Worm (Caenorhabditis elegans) whole organism, midembryonic: ENCODE data around the gene T25G12.13.

Source experiments
- T22C8.4 ChIP-seq: fragments of 200-800 bp; sonication (Bioruptor generic); IDR thresholded peaks from 2 replicates; pipeline ENCODE4 v1.3.6; 2022; ENCODE audit warnings: missing genetic modification characterization, missing compliant biosample characterization
- cog-1 ChIP-seq: sonication (generic microtip); optimal IDR thresholded peaks from 2 replicates; lab custom pipeline; 2016; ENCODE audit warnings: missing genetic modification characterization, missing compliant biosample characterization
- flt-1 ChIP-seq: fragments of 200-800 bp; sonication (Bioruptor generic); IDR thresholded peaks from 2 replicates; pipeline ENCODE4 v1.3.6; 2022; ENCODE audit warnings: missing genetic modification characterization, missing compliant biosample characterization
- klf-2 ChIP-seq: fragments of 200-800 bp; sonication (Bioruptor generic); conservative IDR thresholded peaks from 2 replicates; pipeline ENCODE4 v1.3.6; 2022; ENCODE audit warnings: missing genetic modification reagents, missing genetic modification characterization, missing compliant biosample characterization
- med-1 ChIP-seq: sonication (generic microtip); optimal IDR thresholded peaks from 2 replicates; lab custom pipeline; 2017; ENCODE audit warnings: missing genetic modification characterization, mild to moderate bottlenecking, missing compliant biosample characterization, antibody characterized with exemption, missing genetic modification reagents; ENCODE audit not compliant: insufficient read depth
- ref-1 ChIP-seq: fragments of 200-800 bp; sonication (Bioruptor generic); conservative IDR thresholded peaks from 2 replicates; pipeline ENCODE4 v1.3.6; 2022; ENCODE audit warnings: missing genetic modification reagents, missing genetic modification characterization, missing compliant biosample characterization
- tab-1 ChIP-seq: fragments of 200-800 bp; sonication (Bioruptor generic); IDR thresholded peaks from 2 replicates; pipeline ENCODE4 v1.3.6; 2022; ENCODE audit warnings: missing genetic modification characterization, missing compliant biosample characterization
- ztf-23 ChIP-seq: fragments of 200-800 bp; sonication (Bioruptor generic); IDR thresholded peaks from 2 replicates; pipeline ENCODE4 v1.3.6; 2022; ENCODE audit warnings: missing genetic modification reagents, missing genetic modification characterization, missing compliant biosample characterization
- ztf-29 ChIP-seq: fragments of 200-800 bp; sonication (Bioruptor generic); IDR thresholded peaks from 2 replicates; pipeline ENCODE4 v1.3.6; 2022; ENCODE audit warnings: missing genetic modification reagents, missing genetic modification characterization, missing compliant biosample characterization

Gene T25G12.13

ce11 chrX:17217050-17217813, 25.9 kb upstream of the T25G12.13 start, which contains the start of gene acdh-7:
Gene acdh-7 (minus strand): TSS chrX:17217105.
- no peak for TF ChIP-seq flt-1 (GFP tag; lab: Robert Waterston, UW)
- TF ChIP-seq klf-2 (GFP tag; lab: Robert Waterston, UW): no peak
- no peak for TF ChIP-seq tab-1 (GFP tag; lab: Robert Waterston, UW)
- TF ChIP-seq cog-1 (tag; lab: Kevin White, UChicago): no peak
- no peak for TF ChIP-seq ref-1 (GFP tag; lab: Robert Waterston, UW)
- 0 out of 2 replicates have a peak, but pooled peaks have one; percentile 35 for TF ChIP-seq ztf-23
- TF ChIP-seq med-1: no peak
- TF ChIP-seq ztf-29: no peak
- TF ChIP-seq T22C8.4 (GFP tag; lab: Robert Waterston, UW): peak; percentile 44; the same call in 1 of the 2 replicates

DNA sequence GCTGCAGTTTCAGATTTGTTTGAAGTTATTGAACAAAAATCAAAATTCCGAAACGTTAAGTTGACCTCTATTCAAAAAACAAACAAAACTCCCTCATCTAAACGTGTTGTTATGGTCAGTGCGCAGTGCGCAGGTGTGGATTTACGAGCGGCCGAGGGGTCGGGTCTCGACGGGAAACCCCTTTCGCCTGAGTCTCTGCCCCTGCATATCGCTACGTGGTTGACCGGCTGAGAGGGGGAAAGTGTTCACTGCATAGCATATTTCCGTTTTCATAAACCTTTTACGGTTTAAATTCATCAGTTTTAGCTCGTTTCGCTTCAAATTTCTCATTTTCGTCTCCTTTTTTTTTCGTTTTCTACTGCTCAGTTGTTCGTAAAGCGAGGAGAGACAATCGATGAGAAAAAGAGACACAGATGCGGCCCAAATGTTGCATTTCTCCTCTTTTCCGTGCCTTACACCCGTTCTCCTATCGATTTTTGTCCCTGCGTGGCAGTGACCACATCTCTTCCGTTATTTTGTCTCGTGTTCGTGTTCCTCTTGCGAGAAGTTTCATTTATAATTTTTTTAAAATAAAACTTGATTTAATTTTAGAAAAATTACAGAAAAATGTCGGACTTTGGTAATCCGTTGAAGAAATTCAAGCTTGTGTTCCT, 21.2 kb upstream of the T25G12.13 start, which contains the start of gene rab-6.2:
Gene rab-6.2, plus strand, starts transcription at position 603 of the 653 bp plus-strand sequence.
- TF ChIP-seq klf-2 (GFP tag; lab: Robert Waterston, UW) (no peak), flt-1 (GFP tag; lab: Robert Waterston, UW) (0 out of 2 replicates have a peak, but pooled peaks have one; percentile 17), ztf-23 (no peak), tab-1 (GFP tag; lab: Robert Waterston, UW) (no peak), ref-1 (GFP tag; lab: Robert Waterston, UW) (no peak), med-1 (no peak), T22C8.4 (GFP tag; lab: Robert Waterston, UW) (no peak)

DNA sequence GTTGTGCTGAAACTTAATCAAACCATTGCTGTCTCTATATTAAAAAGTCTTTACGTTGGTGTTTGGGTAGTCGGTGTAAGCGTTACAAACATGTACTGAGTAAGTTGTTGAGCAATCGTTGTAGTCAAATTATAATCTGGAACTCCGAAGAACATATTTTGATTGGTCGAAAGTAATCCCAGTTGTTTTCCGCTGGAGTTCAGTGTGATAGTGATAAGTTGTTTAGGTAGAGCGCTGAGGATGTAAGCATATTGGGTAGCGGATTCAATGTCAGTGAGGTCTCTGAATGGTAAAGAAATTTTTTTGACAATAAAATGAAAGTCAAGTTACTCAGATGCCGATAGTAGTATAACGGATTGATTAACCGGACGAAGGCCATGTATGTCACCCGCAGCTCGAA, 15.8 kb upstream of the T25G12.13 start:
- TF ChIP-seq ref-1 (GFP tag; lab: Robert Waterston, UW) (no peak), flt-1 (GFP tag; lab: Robert Waterston, UW) (no peak), tab-1 (GFP tag; lab: Robert Waterston, UW) (no peak), cog-1 (tag; lab: Kevin White, UChicago) (no peak), ztf-29 (no peak), med-1 (no peak), ztf-23 (no peak), klf-2 (GFP tag; lab: Robert Waterston, UW) (no peak), T22C8.4 (GFP tag; lab: Robert Waterston, UW) (no peak)

DNA sequence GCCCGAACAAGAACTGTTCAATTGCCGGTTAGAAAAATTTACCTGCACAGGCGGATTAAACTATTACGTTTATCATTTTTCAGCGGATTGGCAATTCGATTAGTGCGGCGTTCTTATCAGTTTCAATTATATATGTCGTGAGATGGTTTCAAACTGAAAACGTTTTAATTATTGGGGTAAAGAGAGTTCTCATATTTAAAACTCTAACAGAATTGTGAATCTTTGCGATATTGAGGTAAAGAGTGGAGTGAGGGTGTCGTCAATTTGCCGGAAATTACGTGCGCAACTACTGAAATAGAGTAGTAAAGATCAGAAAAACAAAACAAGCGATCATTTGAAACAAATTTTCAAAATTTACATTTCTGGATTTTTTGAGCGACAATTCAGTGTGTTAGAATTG, 13.0 kb upstream of the T25G12.13 start, which contains the start of gene T25G12.6:
Gene T25G12.6, minus strand, starts transcription at position 101 of the 400 bp plus-strand sequence.
- TF ChIP-seq klf-2 (GFP tag; lab: Robert Waterston, UW) (no peak), med-1 (no peak), T22C8.4 (GFP tag; lab: Robert Waterston, UW) (no peak), ztf-23 (no peak), cog-1 (tag; lab: Kevin White, UChicago) (no peak), ref-1 (GFP tag; lab: Robert Waterston, UW) (no peak), ztf-29 (no peak), flt-1 (GFP tag; lab: Robert Waterston, UW) (no peak), tab-1 (GFP tag; lab: Robert Waterston, UW) (no peak)

DNA sequence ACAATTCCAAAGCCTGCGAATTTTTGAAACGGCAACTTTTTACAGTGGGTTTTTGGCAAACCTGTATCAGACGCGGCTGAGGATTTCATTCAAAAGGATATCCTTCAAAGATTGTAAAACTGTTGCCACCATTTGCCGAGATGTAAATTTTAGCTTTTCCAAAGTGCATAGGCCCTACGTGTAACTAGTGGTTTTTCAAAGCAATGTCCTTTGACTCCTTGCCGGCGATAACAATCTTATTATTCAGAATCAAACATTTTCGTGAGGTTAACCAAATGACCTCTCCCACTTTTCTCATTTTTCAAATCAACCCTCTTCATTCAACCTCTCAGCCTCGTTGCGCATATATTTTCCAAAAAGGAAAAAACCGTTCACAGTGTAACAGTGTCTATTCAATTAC, 11.8 kb upstream of the T25G12.13 start, which contains the start of gene T25G12.3:
Gene T25G12.3, plus strand, starts transcription at position 301 of the 400 bp plus-strand sequence.
- TF ChIP-seq klf-2 (GFP tag; lab: Robert Waterston, UW) (no peak), ref-1 (GFP tag; lab: Robert Waterston, UW) (no peak), med-1 (no peak), ztf-29 (no peak), flt-1 (GFP tag; lab: Robert Waterston, UW) (no peak), ztf-23 (no peak), cog-1 (tag; lab: Kevin White, UChicago) (no peak), T22C8.4 (GFP tag; lab: Robert Waterston, UW) (no peak), tab-1 (GFP tag; lab: Robert Waterston, UW) (no peak)

DNA sequence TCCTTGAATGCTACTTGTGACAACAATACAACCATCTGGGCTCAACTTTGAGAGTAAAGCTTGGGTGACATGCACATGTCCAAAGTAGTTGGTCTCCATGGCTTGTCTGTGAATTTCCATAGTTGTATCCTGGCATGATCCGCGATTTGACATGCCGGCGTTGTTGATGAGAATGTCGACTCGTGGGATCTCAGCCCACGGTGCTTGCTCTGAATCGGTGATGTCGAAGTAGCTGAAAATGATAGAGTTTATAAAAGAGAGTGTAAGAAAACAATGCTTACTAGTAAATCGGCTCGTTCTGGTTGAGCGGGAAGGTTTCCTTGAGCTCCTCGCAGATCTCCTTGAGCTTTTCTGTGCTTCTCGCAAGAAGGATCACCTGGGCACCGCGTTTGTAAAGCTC, 8.2 kb upstream of the T25G12.13 start:
- TF ChIP-seq ztf-29 (no peak), T22C8.4 (GFP tag; lab: Robert Waterston, UW) (no peak), ref-1 (GFP tag; lab: Robert Waterston, UW) (no peak), tab-1 (GFP tag; lab: Robert Waterston, UW) (no peak), med-1 (no peak), cog-1 (tag; lab: Kevin White, UChicago) (no peak), klf-2 (GFP tag; lab: Robert Waterston, UW) (no peak), ztf-23 (no peak)

- TF ChIP-seq ztf-23: no peak
- no peak for TF ChIP-seq T22C8.4 (GFP tag; lab: Robert Waterston, UW)
- TF ChIP-seq tab-1 (GFP tag; lab: Robert Waterston, UW): no peak
- no peak for TF ChIP-seq cog-1 (tag; lab: Kevin White, UChicago)
Observed at ce11 chrX:17235749-17236561, 7.2 kb upstream of the T25G12.13 start, which contains the start of gene dhs-30. Gene dhs-30 (minus strand): TSS chrX:17235838.

- TF ChIP-seq med-1: no peak
- TF ChIP-seq ref-1 (GFP tag; lab: Robert Waterston, UW): no peak
- TF ChIP-seq flt-1 (GFP tag; lab: Robert Waterston, UW): no peak
- TF ChIP-seq T22C8.4 (GFP tag; lab: Robert Waterston, UW): no peak
- no peak for TF ChIP-seq cog-1 (tag; lab: Kevin White, UChicago)
- TF ChIP-seq ztf-29: no peak
- TF ChIP-seq tab-1 (GFP tag; lab: Robert Waterston, UW): no peak
- no peak for TF ChIP-seq ztf-23
- no peak for TF ChIP-seq klf-2 (GFP tag; lab: Robert Waterston, UW)
Observed at ce11 chrX:17237439-17237838, 5.7 kb upstream of the T25G12.13 start, which contains the start of gene T25G12.11. Gene T25G12.11 (minus strand): TSS chrX:17237539.
